Fruit fly (Drosophila melanogaster) S2 (cell line): ENCODE measurements around the gene lush.

Source experiments
- CG8478 ChIP-seq: fragments of >200 bp; optimal IDR thresholded peaks from 2 replicates; lab custom pipeline; 2018
- CTCF ChIP-seq, 2 experiments: fragments of >200 bp; optimal IDR thresholded peaks; 2 replicates each; lab custom pipeline; 2018

Gene lush

dm6 chr3L:19564905-19565700, 40.8 kb downstream of the lush start:
- TF ChIP-seq CTCF (optimal IDR thresholded peaks at IDR 0.05; lab: Kevin White, UChicago) (no peak), CG8478 (no peak)

dm6 chr3L:19563014-19563413, 42.9 kb downstream of the lush start:
- TF ChIP-seq CTCF (optimal IDR thresholded peaks at IDR 0.05; lab: Kevin White, UChicago) (no peak), CG8478 (no peak)

dm6 chr3L:19562146-19562700, 43.7 kb downstream of the lush start:
- TF ChIP-seq CG8478 = no peak
- no peak for TF ChIP-seq CTCF (optimal IDR thresholded peaks at IDR 0.05; lab: Kevin White, UChicago)

dm6 chr3L:19561745-19562144, 44.1 kb downstream of the lush start:
- TF ChIP-seq CG8478 (no peak), CTCF (optimal IDR thresholded peaks at IDR 0.05; lab: Kevin White, UChicago) (no peak)

- TF ChIP-seq CG8478 (no peak), CTCF (optimal IDR thresholded peaks at IDR 0.05; lab: Kevin White, UChicago) (no peak)
Observed at dm6 chr3L:19560695-19561246, 45.1 kb downstream of the lush start.

- TF ChIP-seq CTCF (optimal IDR thresholded peaks at IDR 0.05; lab: Kevin White, UChicago) = no peak
- no peak for TF ChIP-seq CG8478
Observed at dm6 chr3L:19560005-19560694, 45.7 kb downstream of the lush start.

dm6 chr3L:19559171-19559570, 46.7 kb downstream of the lush start:
- TF ChIP-seq CTCF (optimal IDR thresholded peaks at IDR 0.05; lab: Kevin White, UChicago) (no peak), CG8478 (no peak)

- TF ChIP-seq CTCF (optimal IDR thresholded peaks at IDR 0.05; lab: Kevin White, UChicago) = no peak
- TF ChIP-seq CG8478 = no peak
Observed at dm6 chr3L:19558674-19559073, 47.2 kb downstream of the lush start.

- TF ChIP-seq CG8478 (no peak), CTCF (optimal IDR thresholded peaks at IDR 0.05; lab: Kevin White, UChicago) (no peak)
Observed at dm6 chr3L:19557996-19558375, 47.9 kb downstream of the lush start.

- TF ChIP-seq CG8478 = no peak
- no peak for TF ChIP-seq CTCF (optimal IDR thresholded peaks at IDR 0.05; lab: Kevin White, UChicago)
Observed at dm6 chr3L:19557197-19557995, 48.5 kb downstream of the lush start.

dm6 chr3L:19556738-19557137, 49.2 kb downstream of the lush start:
- TF ChIP-seq CG8478 = no peak
- no peak for TF ChIP-seq CTCF (optimal IDR thresholded peaks at IDR 0.05; lab: Kevin White, UChicago)

dm6 chr3L:19555906-19556457, 49.9 kb downstream of the lush start:
- TF ChIP-seq CG8478 (no peak), CTCF (optimal IDR thresholded peaks at IDR 0.05; lab: Kevin White, UChicago) (no peak)
